Worm (Caenorhabditis elegans) whole organism, L1 larva: ENCODE results near the gene lgc-19.
"Not testable (repeated sequence)": the region's sequence is repeated elsewhere in the genome, so short reads cannot be mapped to it uniquely, and the experiment has no call there.

ENCODE experiments used
- C04F5.9 ChIP-seq: sonication (generic microtip); optimal IDR thresholded peaks from 2 replicates; lab custom pipeline; 2016; ENCODE audit warnings: missing genetic modification characterization, missing compliant biosample characterization
- C16A3.4 ChIP-seq: fragments of 150-350 bp; optimal IDR thresholded peaks from 2 replicates; lab custom pipeline; 2014; ENCODE audit warnings: missing biosample characterization, missing genetic modification characterization
- ama-1 ChIP-seq: fragments of 150-350 bp; optimal IDR thresholded peaks from 2 replicates; lab custom pipeline; 2014
- blmp-1 ChIP-seq: fragments of 150-350 bp; optimal IDR thresholded peaks from 2 replicates; lab custom pipeline; 2014; ENCODE audit warnings: missing biosample characterization, missing genetic modification characterization
- ceh-90 ChIP-seq: sonication (generic microtip); optimal IDR thresholded peaks from 2 replicates; lab custom pipeline; 2016; ENCODE audit warnings: missing genetic modification characterization, missing compliant biosample characterization
- ces-1 ChIP-seq: fragments of 150-350 bp; optimal IDR thresholded peaks from 2 replicates; lab custom pipeline; 2014; ENCODE audit warnings: missing biosample characterization, missing genetic modification reagents, missing genetic modification characterization
- dpl-1 ChIP-seq, 3 experiments: fragments of 150-350 bp in 2 of 3; sonication (generic microtip) in 1 of 3; optimal IDR thresholded peaks; 2 replicates each; lab custom pipeline; 2014 to 2017; ENCODE audit warnings: missing biosample characterization in 3 of 3, missing genetic modification characterization in 3 of 3, missing genetic modification reagents in 3 of 3
- efl-1 ChIP-seq, 4 experiments: fragments of 150-350 bp; optimal IDR thresholded peaks in 3 of 4; peaks in 1 of 4; 1 replicate in 1 of 4; 2 replicates in 3 of 4; lab custom pipeline; 2014; ENCODE audit warnings: missing biosample characterization in 2 of 4, missing genetic modification characterization in 2 of 4, missing genetic modification reagents in 2 of 4
- egl-13 ChIP-seq: sonication (generic microtip); optimal IDR thresholded peaks from 2 replicates; lab custom pipeline; 2016; ENCODE audit warnings: missing genotype, missing genetic modification reagents, missing genetic modification characterization, missing compliant biosample characterization
- ets-5 ChIP-seq: fragments of 200-800 bp; sonication (Bioruptor generic); IDR thresholded peaks from 2 replicates; pipeline ENCODE4 v1.3.6; 2022; ENCODE audit warnings: missing genetic modification characterization, missing compliant biosample characterization
- fkh-10 ChIP-seq: sonication (generic microtip); optimal IDR thresholded peaks from 2 replicates; lab custom pipeline; 2017; ENCODE audit warnings: missing biosample characterization, missing genetic modification reagents, missing genetic modification characterization
- fos-1 ChIP-seq: fragments of 150-350 bp; optimal IDR thresholded peaks from 2 replicates; lab custom pipeline; 2014; ENCODE audit warnings: missing biosample characterization, missing genetic modification characterization
- hlh-17 ChIP-seq: fragments of 200-800 bp; sonication (Bioruptor generic); optimal IDR thresholded peaks from 2 replicates; lab custom pipeline; 2018; ENCODE audit warnings: missing genetic modification characterization, mild to moderate bottlenecking, missing compliant biosample characterization, moderate library complexity, borderline replicate concordance
- hlh-4 ChIP-seq: sonication (generic microtip); optimal IDR thresholded peaks from 2 replicates; lab custom pipeline; 2016; ENCODE audit warnings: mild to moderate bottlenecking, missing genetic modification characterization, missing compliant biosample characterization
- isw-1 ChIP-seq: fragments of 200-800 bp; sonication (Bioruptor generic); IDR thresholded peaks from 2 replicates; pipeline ENCODE4 v1.3.6; 2022; ENCODE audit warnings: missing genetic modification characterization, missing compliant biosample characterization
- jun-1 ChIP-seq: fragments of 150-350 bp; optimal IDR thresholded peaks from 2 replicates; lab custom pipeline; 2014; ENCODE audit warnings: missing biosample characterization, missing genetic modification reagents, missing genetic modification characterization
- lin-13 ChIP-seq: fragments of 150-350 bp; optimal IDR thresholded peaks from 2 replicates; lab custom pipeline; 2014; ENCODE audit warnings: missing biosample characterization, missing genetic modification reagents, missing genetic modification characterization
- lir-3 ChIP-seq: sonication (generic microtip); optimal IDR thresholded peaks from 2 replicates; lab custom pipeline; 2016; ENCODE audit warnings: mild to moderate bottlenecking, missing genetic modification characterization, moderate library complexity, missing compliant biosample characterization; ENCODE audit not compliant: poor library complexity
- mdl-1 ChIP-seq, 2 experiments: fragments of 150-350 bp; optimal IDR thresholded peaks; 2 replicates each; lab custom pipeline; 2014 to 2017; ENCODE audit warnings: missing biosample characterization in 2 of 2, missing genetic modification characterization in 2 of 2, inconsistent platforms in 1 of 2
- mef-2 ChIP-seq: fragments of 150-350 bp; optimal IDR thresholded peaks from 2 replicates; lab custom pipeline; 2014; ENCODE audit warnings: missing biosample characterization, missing genetic modification characterization
- nhr-11 ChIP-seq: fragments of 150-350 bp; optimal IDR thresholded peaks from 2 replicates; lab custom pipeline; 2014; ENCODE audit warnings: missing biosample characterization, missing genetic modification characterization
- nhr-12 ChIP-seq: sonication (generic microtip); optimal IDR thresholded peaks from 2 replicates; lab custom pipeline; 2017; ENCODE audit warnings: missing biosample characterization, missing genetic modification characterization
- nhr-20 ChIP-seq: sonication (generic microtip); optimal IDR thresholded peaks from 2 replicates; lab custom pipeline; 2016; ENCODE audit warnings: mild to moderate bottlenecking, missing genetic modification characterization, missing compliant biosample characterization
- nhr-28 ChIP-seq: fragments of 150-350 bp; optimal IDR thresholded peaks from 2 replicates; lab custom pipeline; 2014; ENCODE audit warnings: missing biosample characterization, missing genetic modification characterization
- nhr-77 ChIP-seq: fragments of 150-350 bp; optimal IDR thresholded peaks from 2 replicates; lab custom pipeline; 2014; ENCODE audit warnings: missing biosample characterization, missing genetic modification characterization
- nhr-85 ChIP-seq: sonication (generic microtip); peaks from one replicate; lab custom pipeline; 2016; ENCODE audit warnings: missing genetic modification characterization, inconsistent platforms, missing compliant biosample characterization
- nhr-90 ChIP-seq: sonication (generic microtip); optimal IDR thresholded peaks from 2 replicates; lab custom pipeline; 2016; ENCODE audit warnings: mild to moderate bottlenecking, missing genetic modification characterization, missing compliant biosample characterization; ENCODE audit not compliant: poor library complexity
- pag-3 ChIP-seq: sonication (generic microtip); optimal IDR thresholded peaks from 2 replicates; lab custom pipeline; 2017; ENCODE audit warnings: missing genetic modification characterization, mild to moderate bottlenecking, missing compliant biosample characterization, antibody characterized with exemption, borderline replicate concordance; ENCODE audit not compliant: insufficient read depth
- pax-3 ChIP-seq: fragments of 200-800 bp; sonication (Bioruptor generic); optimal IDR thresholded peaks from 2 replicates; lab custom pipeline; 2018; ENCODE audit warnings: mild to moderate bottlenecking, missing genetic modification characterization, moderate library complexity, missing compliant biosample characterization
- snpc-4 ChIP-seq: fragments of 150-350 bp; optimal IDR thresholded peaks from 2 replicates; lab custom pipeline; 2014; ENCODE audit warnings: missing biosample characterization, missing genetic modification characterization
- sox-4 ChIP-seq: sonication (generic microtip); optimal IDR thresholded peaks from 2 replicates; lab custom pipeline; 2016; ENCODE audit warnings: missing genetic modification characterization, missing compliant biosample characterization
- swsn-7 ChIP-seq: sonication (generic microtip); optimal IDR thresholded peaks from 2 replicates; lab custom pipeline; 2016; ENCODE audit warnings: missing genetic modification characterization, missing compliant biosample characterization
- unc-130 ChIP-seq: fragments of 150-350 bp; optimal IDR thresholded peaks from 2 replicates; lab custom pipeline; 2017; ENCODE audit warnings: missing biosample characterization, missing genetic modification characterization, inconsistent platforms
- unc-98 ChIP-seq: fragments of 200-800 bp; sonication (Bioruptor generic); IDR thresholded peaks from 2 replicates; pipeline ENCODE4 v1.3.6; 2022; ENCODE audit warnings: missing genetic modification characterization, missing compliant biosample characterization
- xbp-1 ChIP-seq: sonication (generic microtip); optimal IDR thresholded peaks from 2 replicates; lab custom pipeline; 2016; ENCODE audit warnings: missing genetic modification characterization, missing compliant biosample characterization
- zip-4 ChIP-seq: fragments of 200-800 bp; sonication (Bioruptor generic); optimal IDR thresholded peaks from 2 replicates; lab custom pipeline; 2018; ENCODE audit warnings: mild to moderate bottlenecking, missing genetic modification characterization, moderate library complexity, missing compliant biosample characterization
- ztf-11 ChIP-seq, 2 experiments: sonication (generic microtip); optimal IDR thresholded peaks; 2 replicates each; lab custom pipeline; 2016 to 2017; ENCODE audit warnings: missing genetic modification characterization in 2 of 2, missing biosample characterization in 1 of 2, missing compliant biosample characterization in 1 of 2

The lgc-19 gene

DNA sequence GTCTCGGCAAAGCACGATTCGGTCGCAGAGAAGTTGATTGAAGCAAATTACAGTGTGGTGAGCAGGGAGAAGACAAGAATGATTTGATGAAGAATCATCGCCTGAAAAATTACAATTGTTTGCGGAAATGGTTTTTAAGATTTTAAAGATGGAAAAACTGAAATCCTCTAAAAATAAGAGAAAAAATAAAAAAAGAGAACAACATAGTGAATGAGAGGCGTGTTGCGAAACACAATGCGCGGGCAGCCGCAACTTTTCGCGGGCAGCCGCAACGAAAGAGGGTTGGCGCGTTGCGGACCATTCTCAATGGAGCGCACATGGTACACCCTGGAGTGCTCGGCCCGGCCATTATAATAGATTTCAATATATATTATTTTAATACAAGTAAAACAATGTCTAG is 32.0 kb upstream of the lgc-19 start, which contains the start of gene Y105C5B.20:
TSS of gene Y105C5B.20 (minus strand) at position 101 of the 400 bp plus-strand sequence.
- no peak for TF ChIP-seq hlh-17 (GFP tag; lab: Kevin White, UChicago)
- TF ChIP-seq ets-5 (GFP tag; lab: Robert Waterston, UW), result no peak
- TF ChIP-seq ama-1 (lab: Kevin White, UChicago), result no peak

DNA sequence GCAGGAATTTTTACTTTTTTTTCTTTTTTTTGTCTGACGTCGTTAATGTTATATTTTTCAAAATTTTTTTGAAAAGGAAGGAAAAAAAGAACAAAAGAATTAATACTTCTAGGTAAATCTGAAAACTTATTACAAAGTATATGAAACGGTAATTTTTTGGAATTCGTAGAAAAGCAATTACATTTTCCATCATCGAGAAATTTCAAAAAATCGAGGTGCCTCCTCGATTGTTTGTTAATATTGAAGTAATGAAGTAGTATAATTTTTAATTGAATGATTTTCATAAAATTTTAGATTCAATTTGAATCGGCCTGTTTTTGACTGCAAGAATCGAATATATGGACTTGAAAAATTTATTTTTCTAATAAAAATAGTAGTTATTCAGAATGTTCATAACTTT is 28.9 kb upstream of the lgc-19 start:
- TF ChIP-seq nhr-12 (tag; lab: Kevin White, UChicago), result no peak
- no peak for TF ChIP-seq nhr-90 (tag; lab: Kevin White, UChicago)
- TF ChIP-seq efl-1 (optimal IDR thresholded peaks at IDR 0.05; lab: Kevin White, UChicago), result no peak
- TF ChIP-seq efl-1 (GFP tag; optimal IDR thresholded peaks at IDR 0.05 in 1 of 2; lab: Kevin White, UChicago), result peak in 1 of 2 experiments; percentile 1
- no peak for TF ChIP-seq zip-4 (GFP tag; lab: Kevin White, UChicago)
- TF ChIP-seq, all 84 proteins: peak for 1

DNA sequence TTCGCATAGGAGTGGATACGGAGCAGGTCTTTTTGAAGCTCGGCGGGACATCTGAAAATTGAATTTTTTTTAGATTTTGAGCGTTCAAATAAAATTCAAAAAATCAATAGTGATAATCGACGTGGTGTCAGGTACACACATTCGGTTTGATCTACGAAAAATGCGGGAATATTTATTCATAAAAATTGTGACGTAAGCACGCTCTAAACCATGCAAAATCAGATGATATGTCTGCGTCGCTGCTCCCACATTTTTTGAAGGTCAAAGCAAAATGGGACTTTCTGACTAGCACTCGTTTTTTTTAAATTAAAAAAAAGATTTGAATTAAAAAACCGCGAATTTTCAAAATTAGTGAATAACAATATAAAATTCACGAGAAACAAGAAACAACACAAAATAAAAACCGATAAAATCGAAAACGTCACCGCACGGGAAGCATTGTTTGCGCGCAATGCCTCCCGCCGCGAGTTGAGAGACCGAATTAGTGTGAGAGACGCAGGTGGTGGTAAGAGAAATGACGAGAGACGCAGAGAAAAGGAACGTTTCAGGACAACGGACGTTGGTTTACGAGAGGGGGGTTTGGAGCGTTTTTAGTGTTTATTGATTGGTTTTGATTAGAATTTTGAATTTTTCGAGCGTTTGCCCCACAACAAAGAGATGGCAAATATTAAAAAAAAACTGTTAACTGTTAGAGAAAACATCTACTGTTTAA is 21.6 kb upstream of the lgc-19 start, which contains the start of gene Y105C5B.19:
TSS of gene Y105C5B.19 (minus strand) at position 51 of the 712 bp plus-strand sequence.
- TF ChIP-seq nhr-85 (tag; lab: Kevin White, UChicago) (no peak), ztf-11 (tag; optimal IDR thresholded peaks at IDR 0.05; lab: Kevin White, UChicago) (peak in 1 of 2 experiments; percentile 23), unc-130 (tag; lab: Kevin White, UChicago) (no peak), swsn-7 (peak; percentile 10), xbp-1 (peak; percentile 8), nhr-28 (tag; lab: Kevin White, UChicago) (no peak), efl-1 (optimal IDR thresholded peaks at IDR 0.05; lab: Kevin White, UChicago) (peak; percentile 41 to 60), efl-1 (GFP tag; optimal IDR thresholded peaks at IDR 0.05 in 1 of 2; lab: Kevin White, UChicago) (no peak), dpl-1 (GFP tag; optimal IDR thresholded peaks at IDR 0.05; lab: Kevin White, UChicago) (peak in 2 of 3 experiments; percentile 7 to 27), snpc-4 (tag; lab: Kevin White, UChicago) (peak; percentile 2), mdl-1 (tag; optimal IDR thresholded peaks at IDR 0.05; lab: Kevin White, UChicago) (peak in 1 of 2 experiments; percentile 11), lin-13 (GFP tag; lab: Kevin White, UChicago) (peak; percentile 1), blmp-1 (tag; lab: Kevin White, UChicago) (peak; percentile 36), egl-13 (no peak), isw-1 (GFP tag; lab: Robert Waterston, UW) (peak; percentile 6; the same call in 1 of the 2 replicates), sox-4 (no peak), fos-1 (tag; lab: Kevin White, UChicago) (no peak), nhr-20 (peak; percentile 33), nhr-77 (peak; percentile 9)

DNA sequence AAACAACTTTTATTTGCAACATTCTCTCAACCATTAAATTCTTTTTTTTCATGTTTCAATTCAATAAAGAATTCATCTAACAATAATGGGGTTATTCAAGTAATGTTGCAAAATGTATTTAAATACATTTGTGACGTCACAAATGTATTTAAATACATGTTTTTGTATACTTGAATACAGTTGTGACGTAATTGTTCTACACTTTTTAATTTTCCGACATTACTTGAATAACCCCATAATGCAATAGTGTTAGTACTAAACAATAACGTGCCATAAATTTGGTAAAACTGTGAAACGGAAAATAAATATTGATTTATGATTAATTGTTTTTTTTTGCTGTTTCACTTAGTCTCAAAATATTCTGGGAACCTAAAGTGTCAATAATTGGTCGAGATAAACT is 17.1 kb upstream of the lgc-19 start:
- TF ChIP-seq efl-1 (optimal IDR thresholded peaks at IDR 0.05; lab: Kevin White, UChicago), result not testable (repeated sequence)
- peak in 1 of 2 experiments; percentile 46 for TF ChIP-seq efl-1 (GFP tag; optimal IDR thresholded peaks at IDR 0.05 in 1 of 2; lab: Kevin White, UChicago)

DNA sequence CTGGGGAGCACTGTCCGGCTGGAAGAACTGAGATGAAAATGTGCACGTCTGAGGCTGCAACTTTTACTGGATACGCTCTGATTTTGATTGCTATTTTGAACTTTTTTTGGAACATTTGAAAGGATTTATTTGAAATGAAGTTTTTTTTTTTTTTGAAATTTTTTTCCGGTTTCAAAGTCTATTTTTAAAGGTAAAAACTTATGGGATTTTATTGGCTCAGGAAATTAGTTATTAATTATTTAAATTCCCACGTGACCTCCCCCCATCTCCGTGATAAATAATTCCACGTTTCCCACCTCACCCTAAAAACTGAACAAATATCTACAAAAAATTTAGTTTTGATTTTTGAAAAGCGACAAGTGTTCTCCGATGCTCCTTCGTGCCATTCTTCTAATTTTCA is 1.8 kb upstream of the lgc-19 start, which contains the start of gene Y105C5B.18:
TSS of gene Y105C5B.18 (plus strand) at position 301 of the 400 bp plus-strand sequence.
- no peak for TF ChIP-seq C16A3.4

DNA sequence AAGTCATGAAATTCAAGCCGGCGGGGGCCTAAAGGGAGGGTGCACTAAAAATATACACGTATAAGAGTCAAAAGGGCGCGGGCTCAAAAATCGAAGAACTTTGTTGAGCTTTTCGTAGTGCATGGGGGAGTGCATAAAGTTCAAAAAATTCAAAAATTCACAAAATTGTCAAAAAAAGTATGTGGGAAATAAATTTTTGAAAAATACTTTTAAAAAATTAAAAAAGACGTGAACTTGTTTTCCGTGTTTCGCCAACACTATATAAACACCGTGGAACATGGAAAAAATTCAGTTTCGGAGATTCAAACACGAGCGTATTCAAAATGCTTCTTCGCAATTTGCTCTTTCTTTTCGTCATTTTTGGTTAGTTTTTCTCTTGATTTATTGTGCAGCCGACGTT is 289 bp upstream of the lgc-19 start, which contains the start of gene Y105C5B.17:
TSS of gene Y105C5B.17 (plus strand) at position 301 of the 400 bp plus-strand sequence.
- no peak for TF ChIP-seq nhr-77
- TF ChIP-seq C04F5.9 (tag; lab: Kevin White, UChicago), result no peak
- TF ChIP-seq mef-2 (tag; lab: Kevin White, UChicago), result no peak

DNA sequence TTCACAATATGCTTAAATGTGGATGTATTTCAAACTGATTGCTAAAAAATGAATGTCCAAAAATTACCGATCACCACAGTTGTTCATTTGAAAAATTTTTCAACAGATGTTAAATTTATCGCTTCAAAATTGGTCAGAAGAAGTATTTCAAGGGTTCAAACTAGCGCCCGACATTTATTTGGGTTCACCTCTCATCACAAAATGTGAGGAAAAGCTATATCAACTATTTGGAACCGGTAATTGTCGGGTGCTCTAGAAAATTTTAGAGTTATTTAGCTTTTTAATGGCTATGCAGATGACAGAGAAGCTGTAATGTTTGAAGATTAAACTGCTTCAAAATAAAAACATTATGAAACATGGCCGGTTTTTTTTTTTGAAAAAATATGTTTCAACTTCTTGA is 1.4 kb downstream of the lgc-19 start:
- TF ChIP-seq ets-5 (GFP tag; lab: Robert Waterston, UW) (no peak), fkh-10 (GFP tag; lab: Kevin White, UChicago) (no peak), nhr-11 (tag; lab: Kevin White, UChicago) (no peak), hlh-4 (tag; lab: Kevin White, UChicago) (no peak), jun-1 (no peak), pag-3 (tag; lab: Kevin White, UChicago) (no peak), unc-98 (GFP tag; lab: Robert Waterston, UW) (no peak), lir-3 (tag; lab: Kevin White, UChicago) (no peak), pax-3 (tag; lab: Kevin White, UChicago) (no peak), ceh-90 (no peak), ces-1 (GFP tag; lab: Kevin White, UChicago) (no peak)
